Fruit fly (Drosophila melanogaster) Kc167 (cell line): ENCODE data around the gene CG11927.

Experiments used
- Myc ChIP-seq: fragments of >200 bp; optimal IDR thresholded peaks from 2 replicates; lab custom pipeline; 2017; ENCODE audit warnings: missing external identifiers
- h ChIP-seq: fragments of >200 bp; optimal IDR thresholded peaks from 3 replicates; lab custom pipeline; 2018; ENCODE audit warnings: missing external identifiers
- psq ChIP-seq: fragments of >200 bp; optimal IDR thresholded peaks from 2 replicates; lab custom pipeline; 2017; ENCODE audit warnings: missing external identifiers

dm6 chr2L:4891914-4892469, 44.4 kb downstream of the CG11927 start, which contains the start of gene CG3036:
- no peak for TF ChIP-seq h (lab: Kevin White, UChicago)
- no peak for TF ChIP-seq psq (lab: Kevin White, UChicago)
- no peak for TF ChIP-seq Myc (lab: Kevin White, UChicago)
